Worm (Caenorhabditis elegans) whole organism, midembryonic: Measurements from ENCODE around the gene slc-36.5.
A peak's percentile ranks its signal among the peaks of the same experiment; 100 is the strongest.

Experiments used
- T22C8.4 ChIP-seq: fragments of 200-800 bp; sonication (Bioruptor generic); IDR thresholded peaks from 2 replicates; pipeline ENCODE4 v1.3.6; 2022; ENCODE audit warnings: missing genetic modification characterization, missing compliant biosample characterization
- cog-1 ChIP-seq: sonication (generic microtip); optimal IDR thresholded peaks from 2 replicates; lab custom pipeline; 2016; ENCODE audit warnings: missing genetic modification characterization, missing compliant biosample characterization
- flt-1 ChIP-seq: fragments of 200-800 bp; sonication (Bioruptor generic); IDR thresholded peaks from 2 replicates; pipeline ENCODE4 v1.3.6; 2022; ENCODE audit warnings: missing genetic modification characterization, missing compliant biosample characterization
- klf-2 ChIP-seq: fragments of 200-800 bp; sonication (Bioruptor generic); conservative IDR thresholded peaks from 2 replicates; pipeline ENCODE4 v1.3.6; 2022; ENCODE audit warnings: missing genetic modification reagents, missing genetic modification characterization, missing compliant biosample characterization
- med-1 ChIP-seq: sonication (generic microtip); optimal IDR thresholded peaks from 2 replicates; lab custom pipeline; 2017; ENCODE audit warnings: missing genetic modification characterization, mild to moderate bottlenecking, missing compliant biosample characterization, antibody characterized with exemption, missing genetic modification reagents; ENCODE audit not compliant: insufficient read depth
- ref-1 ChIP-seq: fragments of 200-800 bp; sonication (Bioruptor generic); conservative IDR thresholded peaks from 2 replicates; pipeline ENCODE4 v1.3.6; 2022; ENCODE audit warnings: missing genetic modification reagents, missing genetic modification characterization, missing compliant biosample characterization
- tab-1 ChIP-seq: fragments of 200-800 bp; sonication (Bioruptor generic); IDR thresholded peaks from 2 replicates; pipeline ENCODE4 v1.3.6; 2022; ENCODE audit warnings: missing genetic modification characterization, missing compliant biosample characterization
- ztf-23 ChIP-seq: fragments of 200-800 bp; sonication (Bioruptor generic); IDR thresholded peaks from 2 replicates; pipeline ENCODE4 v1.3.6; 2022; ENCODE audit warnings: missing genetic modification reagents, missing genetic modification characterization, missing compliant biosample characterization
- ztf-29 ChIP-seq: fragments of 200-800 bp; sonication (Bioruptor generic); IDR thresholded peaks from 2 replicates; pipeline ENCODE4 v1.3.6; 2022; ENCODE audit warnings: missing genetic modification reagents, missing genetic modification characterization, missing compliant biosample characterization

The slc-36.5 gene

ce11 chrII:6846723-6847122 lies 30.1 kb downstream of the slc-36.5 start:
- TF ChIP-seq ztf-29 (GFP tag; lab: Robert Waterston, UW) (no peak), med-1 (no peak), flt-1 (GFP tag; lab: Robert Waterston, UW) (no peak), klf-2 (GFP tag; lab: Robert Waterston, UW) (no peak), T22C8.4 (GFP tag; lab: Robert Waterston, UW) (no peak), cog-1 (tag; lab: Kevin White, UChicago) (no peak), ztf-23 (GFP tag; lab: Robert Waterston, UW) (no peak), tab-1 (GFP tag; lab: Robert Waterston, UW) (no peak), ref-1 (GFP tag; lab: Robert Waterston, UW) (no peak)

- no peak for TF ChIP-seq klf-2 (GFP tag; lab: Robert Waterston, UW)
- no peak for TF ChIP-seq ztf-23 (GFP tag; lab: Robert Waterston, UW)
- no peak for TF ChIP-seq flt-1 (GFP tag; lab: Robert Waterston, UW)
- no peak for TF ChIP-seq cog-1 (tag; lab: Kevin White, UChicago)
- no peak for TF ChIP-seq ref-1 (GFP tag; lab: Robert Waterston, UW)
Measured at ce11 chrII:6845006-6845459, 31.8 kb downstream of the slc-36.5 start.

ce11 chrII:6844227-6845005 lies 32.4 kb downstream of the slc-36.5 start:
- TF ChIP-seq T22C8.4 (GFP tag; lab: Robert Waterston, UW) (peak; percentile 65), klf-2 (GFP tag; lab: Robert Waterston, UW) (no peak)

- TF ChIP-seq ztf-29 (GFP tag; lab: Robert Waterston, UW) (no peak), flt-1 (GFP tag; lab: Robert Waterston, UW) (peak; percentile 55; the same call in 1 of the 2 replicates), ref-1 (GFP tag; lab: Robert Waterston, UW) (no peak), tab-1 (GFP tag; lab: Robert Waterston, UW) (no peak)
Measured at ce11 chrII:6843680-6844079, 33.2 kb downstream of the slc-36.5 start.

ce11 chrII:6843211-6843610 lies 33.6 kb downstream of the slc-36.5 start:
- no peak for TF ChIP-seq ztf-23 (GFP tag; lab: Robert Waterston, UW)
- TF ChIP-seq ztf-29 (GFP tag; lab: Robert Waterston, UW): 0 out of 2 replicates have a peak, but pooled peaks have one; percentile 43
- TF ChIP-seq flt-1 (GFP tag; lab: Robert Waterston, UW): 0 out of 2 replicates have a peak, but pooled peaks have one; percentile 14

- TF ChIP-seq ztf-29 (GFP tag; lab: Robert Waterston, UW) (no peak), flt-1 (GFP tag; lab: Robert Waterston, UW) (no peak), klf-2 (GFP tag; lab: Robert Waterston, UW) (no peak), ref-1 (GFP tag; lab: Robert Waterston, UW) (no peak), tab-1 (GFP tag; lab: Robert Waterston, UW) (no peak), cog-1 (tag; lab: Kevin White, UChicago) (no peak), T22C8.4 (GFP tag; lab: Robert Waterston, UW) (no peak), med-1 (no peak), ztf-23 (GFP tag; lab: Robert Waterston, UW) (no peak)
Measured at ce11 chrII:6842651-6843118, 34.2 kb downstream of the slc-36.5 start.

ce11 chrII:6842009-6842408 lies 34.8 kb downstream of the slc-36.5 start:
- TF ChIP-seq tab-1 (GFP tag; lab: Robert Waterston, UW): no peak
- no peak for TF ChIP-seq ref-1 (GFP tag; lab: Robert Waterston, UW)

- peak; percentile 15 for TF ChIP-seq cog-1 (tag; lab: Kevin White, UChicago)
- no peak for TF ChIP-seq ztf-29 (GFP tag; lab: Robert Waterston, UW)
Measured at ce11 chrII:6841102-6841501, 35.8 kb downstream of the slc-36.5 start.

ce11 chrII:6840663-6841062 lies 36.2 kb downstream of the slc-36.5 start:
- TF ChIP-seq ztf-23 (GFP tag; lab: Robert Waterston, UW): no peak
- TF ChIP-seq flt-1 (GFP tag; lab: Robert Waterston, UW): no peak
- TF ChIP-seq ztf-29 (GFP tag; lab: Robert Waterston, UW): no peak
- TF ChIP-seq T22C8.4 (GFP tag; lab: Robert Waterston, UW): no peak
- no peak for TF ChIP-seq ref-1 (GFP tag; lab: Robert Waterston, UW)
- TF ChIP-seq klf-2 (GFP tag; lab: Robert Waterston, UW): no peak
- TF ChIP-seq med-1: no peak
- TF ChIP-seq cog-1 (tag; lab: Kevin White, UChicago): no peak
- no peak for TF ChIP-seq tab-1 (GFP tag; lab: Robert Waterston, UW)

ce11 chrII:6838977-6839376 lies 37.9 kb downstream of the slc-36.5 start:
- TF ChIP-seq ztf-29 (GFP tag; lab: Robert Waterston, UW): no peak
- no peak for TF ChIP-seq tab-1 (GFP tag; lab: Robert Waterston, UW)
- TF ChIP-seq T22C8.4 (GFP tag; lab: Robert Waterston, UW): no peak
